Worm (Caenorhabditis elegans): ENCODE measurements around the gene T23B5.3.
A peak's percentile ranks its signal among the peaks of the same experiment; 100 is the strongest.

T23B5.3 gene

DNA sequence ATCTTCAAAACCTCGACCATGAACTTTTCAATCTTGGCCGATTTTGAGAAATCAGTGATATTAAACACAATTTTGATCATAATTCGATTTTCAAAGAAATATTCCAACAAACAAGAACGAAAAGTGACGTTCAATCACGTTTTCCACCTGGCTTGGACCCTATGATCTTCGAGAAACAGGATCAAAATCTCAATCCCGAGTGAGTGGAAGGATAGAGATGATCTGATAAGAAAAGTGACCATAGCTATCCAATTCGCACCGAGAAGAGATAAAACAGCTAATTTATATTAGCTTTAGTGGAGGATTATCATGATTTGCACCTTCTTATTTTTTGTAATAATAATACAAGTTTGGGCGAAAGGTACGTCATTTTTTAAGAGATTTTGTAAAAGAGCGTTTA lies 32.6 kb downstream of the T23B5.3 start, which contains the start of gene T23F6.2:
T23F6.2 (plus strand) TSS at position 251 of the 400 bp plus-strand sequence.
- TF ChIP-seq F13C5.2 (tag; optimal IDR thresholded peaks at IDR 0.05) (no peak), hmbx-1 (tag; optimal IDR thresholded peaks at IDR 0.05) (no peak), tra-4 (tag; optimal IDR thresholded peaks at IDR 0.05) (no peak), flt-1 (GFP tag; IDR thresholded peaks at IDR 0.05) (no peak), hmg-4 (GFP tag; optimal IDR thresholded peaks at IDR 0.05) (no peak), ets-7 (tag; optimal IDR thresholded peaks at IDR 0.05) (no peak), aly-1 (tag; optimal IDR thresholded peaks at IDR 0.05) (no peak), tbx-37 (GFP tag; conservative IDR thresholded peaks at IDR 0.05) (no peak), ama-1 (optimal IDR thresholded peaks at IDR 0.05) (no peak), ceh-36 (tag; optimal IDR thresholded peaks at IDR 0.05) (no peak), scrt-1 (GFP tag; IDR thresholded peaks at IDR 0.05) (no peak), B0310.2 (tag; optimal IDR thresholded peaks at IDR 0.05) (no peak), hnd-1 (tag; optimal IDR thresholded peaks at IDR 0.05) (no peak), tbx-11 (GFP tag; IDR thresholded peaks at IDR 0.05) (no peak)

DNA sequence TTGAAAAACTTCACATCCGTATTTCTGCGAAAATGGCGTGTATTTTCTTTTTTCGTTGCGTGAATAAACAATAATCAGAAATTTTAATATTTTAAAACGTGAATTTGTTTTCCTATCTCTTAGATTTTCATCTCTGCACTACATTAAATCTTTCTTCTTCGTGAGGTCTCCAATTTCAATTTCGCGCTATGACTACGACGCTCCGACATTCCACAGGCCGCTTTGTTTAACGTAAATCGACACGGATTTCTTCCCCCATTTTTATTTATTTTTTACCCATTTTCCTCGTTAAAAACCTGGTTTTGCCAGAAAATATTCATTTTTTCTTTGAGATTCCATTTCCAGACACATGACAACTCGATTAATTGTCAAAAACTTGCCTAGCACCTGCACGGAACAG lies 36.2 kb downstream of the T23B5.3 start, which contains the start of the genes T23F6.3 and rbd-1:
T23F6.3 (minus strand) TSS at position 120 of the 400 bp plus-strand sequence.
rbd-1 (plus strand) TSS at position 346 of the 400 bp plus-strand sequence.
- TF ChIP-seq ets-7 (tag; optimal IDR thresholded peaks at IDR 0.05) (peak; percentile 19), B0310.2 (tag; optimal IDR thresholded peaks at IDR 0.05) (no peak), scrt-1 (GFP tag; IDR thresholded peaks at IDR 0.05) (no peak), F13C5.2 (tag; optimal IDR thresholded peaks at IDR 0.05) (peak; percentile 76), hmbx-1 (tag; optimal IDR thresholded peaks at IDR 0.05) (no peak), tbx-11 (GFP tag; IDR thresholded peaks at IDR 0.05) (0 out of 2 replicates have a peak, but pooled peaks have one; percentile 47), tbx-37 (GFP tag; conservative IDR thresholded peaks at IDR 0.05) (peak; percentile 53; the same call in 1 of the 2 replicates)

DNA sequence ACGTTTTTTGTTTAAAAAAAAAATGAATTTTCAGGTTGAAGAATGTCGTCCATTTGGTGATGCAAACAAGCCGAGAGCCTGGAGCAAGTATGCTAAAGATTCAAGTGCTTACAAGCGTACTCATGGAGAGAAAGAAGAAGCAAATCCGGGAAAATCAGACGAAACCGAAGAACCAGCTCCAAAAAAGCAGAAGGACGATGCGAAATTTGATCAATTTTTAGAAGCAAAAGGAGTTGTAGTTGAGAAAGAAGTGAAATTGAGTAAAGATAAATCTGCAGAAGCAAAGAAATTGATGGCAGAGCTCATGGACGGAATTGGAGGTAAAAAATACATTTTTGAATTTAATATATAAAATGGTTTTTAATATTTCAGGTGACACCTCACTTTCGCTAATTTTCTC lies 36.8 kb downstream of the T23B5.3 start:
- TF ChIP-seq aly-1 (tag; optimal IDR thresholded peaks at IDR 0.05): no peak
- no peak for TF ChIP-seq ceh-13 (GFP tag; optimal IDR thresholded peaks at IDR 0.05)
- TF ChIP-seq sea-1 (GFP tag; conservative IDR thresholded peaks at IDR 0.05): no peak
- TF ChIP-seq pes-1 (GFP tag; IDR thresholded peaks at IDR 0.05): no peak
- no peak for TF ChIP-seq hnd-1 (tag; optimal IDR thresholded peaks at IDR 0.05)
- TF ChIP-seq ets-7 (tag; optimal IDR thresholded peaks at IDR 0.05): no peak
- TF ChIP-seq ceh-36 (tag; optimal IDR thresholded peaks at IDR 0.05): no peak
- no peak for TF ChIP-seq flt-1 (GFP tag; IDR thresholded peaks at IDR 0.05)
- no peak for TF ChIP-seq scrt-1 (GFP tag; IDR thresholded peaks at IDR 0.05)
- TF ChIP-seq tbx-11 (GFP tag; IDR thresholded peaks at IDR 0.05): no peak
- TF ChIP-seq ama-1 (optimal IDR thresholded peaks at IDR 0.05): no peak
- no peak for TF ChIP-seq hmg-4 (GFP tag; optimal IDR thresholded peaks at IDR 0.05)
- TF ChIP-seq tra-4 (tag; optimal IDR thresholded peaks at IDR 0.05): no peak
- TF ChIP-seq F13C5.2 (tag; optimal IDR thresholded peaks at IDR 0.05): no peak

DNA sequence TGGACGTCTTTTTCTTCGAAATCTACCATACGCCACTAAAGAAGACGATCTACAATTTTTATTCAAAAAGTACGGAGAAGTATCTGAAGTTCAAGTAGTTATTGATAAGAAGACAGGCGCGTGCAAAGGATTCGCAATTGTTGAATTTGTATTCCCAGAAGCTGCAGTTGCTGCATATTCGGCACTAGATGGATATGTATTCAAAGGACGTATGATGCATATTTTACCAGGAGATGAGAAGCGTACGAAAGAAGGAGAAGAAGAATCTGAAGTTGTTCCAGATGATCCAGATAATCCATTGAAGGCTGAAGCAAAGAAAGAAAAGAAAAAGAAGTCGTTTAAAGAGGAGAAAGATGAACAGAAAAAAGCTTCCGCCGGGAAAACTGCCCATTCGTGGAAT lies 37.5 kb downstream of the T23B5.3 start:
- TF ChIP-seq sea-1 (GFP tag; conservative IDR thresholded peaks at IDR 0.05) (no peak), ceh-36 (tag; optimal IDR thresholded peaks at IDR 0.05) (no peak), B0310.2 (tag; optimal IDR thresholded peaks at IDR 0.05) (no peak), ceh-13 (GFP tag; optimal IDR thresholded peaks at IDR 0.05) (no peak), tra-4 (tag; optimal IDR thresholded peaks at IDR 0.05) (no peak), ama-1 (optimal IDR thresholded peaks at IDR 0.05) (no peak)

DNA sequence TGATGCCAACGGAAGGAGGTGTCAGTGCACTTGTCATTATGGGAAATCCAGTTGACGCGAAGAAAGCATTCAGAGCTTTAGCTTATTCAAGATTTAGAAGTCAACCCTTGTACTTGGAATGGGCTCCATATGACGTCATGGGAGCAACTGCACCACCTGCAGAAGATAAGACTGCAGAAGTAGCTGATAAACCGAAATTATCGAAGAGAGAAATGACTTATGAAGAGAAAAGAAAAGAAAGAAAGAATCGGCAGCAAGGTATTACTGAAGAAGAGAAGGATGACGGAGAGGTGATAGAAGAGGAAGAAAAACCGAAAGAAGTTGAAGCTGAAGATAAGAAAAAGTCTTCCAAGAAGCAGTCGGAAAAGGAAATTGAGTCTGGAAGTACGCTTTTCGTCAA lies 39.7 kb downstream of the T23B5.3 start:
- TF ChIP-seq tra-4 (tag; optimal IDR thresholded peaks at IDR 0.05) (no peak), hmbx-1 (tag; optimal IDR thresholded peaks at IDR 0.05) (no peak), pes-1 (GFP tag; IDR thresholded peaks at IDR 0.05) (no peak), flt-1 (GFP tag; IDR thresholded peaks at IDR 0.05) (no peak), ceh-13 (GFP tag; optimal IDR thresholded peaks at IDR 0.05) (no peak), F13C5.2 (tag; optimal IDR thresholded peaks at IDR 0.05) (no peak), B0310.2 (tag; optimal IDR thresholded peaks at IDR 0.05) (no peak), hmg-4 (GFP tag; optimal IDR thresholded peaks at IDR 0.05) (no peak), ets-7 (tag; optimal IDR thresholded peaks at IDR 0.05) (no peak), aly-1 (tag; optimal IDR thresholded peaks at IDR 0.05) (no peak), tbx-37 (GFP tag; conservative IDR thresholded peaks at IDR 0.05) (no peak), sea-1 (GFP tag; conservative IDR thresholded peaks at IDR 0.05) (no peak), hnd-1 (tag; optimal IDR thresholded peaks at IDR 0.05) (no peak), ceh-36 (tag; optimal IDR thresholded peaks at IDR 0.05) (no peak)

DNA sequence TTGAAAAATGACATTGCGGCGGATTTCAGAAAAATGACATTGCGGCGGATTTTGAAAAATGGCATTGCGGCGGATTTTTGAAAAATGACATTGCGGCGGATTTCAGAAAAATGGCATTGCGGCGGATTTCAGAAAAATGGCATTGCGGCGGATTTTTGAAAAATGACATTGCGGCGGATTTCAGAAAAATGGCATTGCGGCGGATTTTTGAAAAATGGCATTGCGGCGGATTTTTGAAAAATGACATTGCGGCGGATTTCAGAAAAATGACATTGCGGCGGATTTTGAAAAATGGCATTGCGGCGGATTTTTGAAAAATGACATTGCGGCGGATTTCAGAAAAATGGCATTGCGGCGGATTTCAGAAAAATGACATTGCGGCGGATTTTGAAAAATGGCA lies 42.2 kb downstream of the T23B5.3 start:
- 0 out of 2 replicates have a peak, but pooled peaks have one; percentile 16 for TF ChIP-seq tbx-37 (GFP tag; conservative IDR thresholded peaks at IDR 0.05)
- 0 out of 2 replicates have a peak, but pooled peaks have one; percentile 7 for TF ChIP-seq sea-1 (GFP tag; conservative IDR thresholded peaks at IDR 0.05)
- TF ChIP-seq tbx-11 (GFP tag; IDR thresholded peaks at IDR 0.05): peak; percentile 60; the same call in 1 of the 2 replicates
- 0 out of 2 replicates have a peak, but pooled peaks have one; percentile 14 for TF ChIP-seq pes-1 (GFP tag; IDR thresholded peaks at IDR 0.05)

DNA sequence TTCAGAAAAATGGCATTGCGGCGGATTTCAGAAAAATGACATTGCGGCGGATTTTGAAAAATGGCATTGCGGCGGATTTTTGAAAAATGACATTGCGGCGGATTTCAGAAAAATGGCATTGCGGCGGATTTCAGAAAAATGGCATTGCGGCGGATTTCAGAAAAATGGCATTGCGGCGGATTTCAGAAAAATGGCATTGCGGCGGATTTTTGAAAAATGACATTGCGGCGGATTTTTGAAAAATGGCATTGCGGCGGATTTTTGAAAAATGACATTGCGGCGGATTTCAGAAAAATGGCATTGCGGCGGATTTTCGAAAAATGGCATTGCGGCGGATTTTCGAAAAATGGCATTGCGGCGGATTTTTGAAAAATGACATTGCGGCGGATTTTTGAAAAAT lies 43.0 kb downstream of the T23B5.3 start:
- TF ChIP-seq pes-1 (GFP tag; IDR thresholded peaks at IDR 0.05): 0 out of 2 replicates have a peak, but pooled peaks have one; percentile 30

DNA sequence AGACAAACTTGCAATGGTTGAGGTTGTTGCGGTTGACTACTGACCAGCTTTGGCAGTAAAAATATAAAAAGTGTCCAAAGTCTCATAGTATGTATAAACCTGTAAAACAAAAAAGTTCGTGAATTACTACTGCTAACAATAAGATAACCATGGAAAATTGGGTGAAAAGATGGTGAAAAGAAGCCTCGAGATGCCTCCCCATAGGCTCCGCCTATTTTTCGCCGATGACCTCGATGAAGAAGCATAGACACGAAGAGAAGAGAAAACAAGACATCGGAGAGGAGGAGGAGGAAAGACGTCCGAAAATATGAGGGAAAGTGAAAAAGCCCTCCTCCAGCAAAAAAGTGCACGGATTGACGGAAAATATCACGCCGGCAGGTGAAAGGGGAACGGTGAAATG lies 53.0 kb downstream of the T23B5.3 start, which contains the start of gene T23F6.5:
T23F6.5 (minus strand) TSS at position 101 of the 400 bp plus-strand sequence.
- TF ChIP-seq ceh-13 (GFP tag; optimal IDR thresholded peaks at IDR 0.05) (no peak), scrt-1 (GFP tag; IDR thresholded peaks at IDR 0.05) (no peak), tbx-37 (GFP tag; conservative IDR thresholded peaks at IDR 0.05) (no peak), tra-4 (tag; optimal IDR thresholded peaks at IDR 0.05) (no peak), B0310.2 (tag; optimal IDR thresholded peaks at IDR 0.05) (no peak), ama-1 (optimal IDR thresholded peaks at IDR 0.05) (no peak), sea-1 (GFP tag; conservative IDR thresholded peaks at IDR 0.05) (no peak), tbx-11 (GFP tag; IDR thresholded peaks at IDR 0.05) (no peak), F13C5.2 (tag; optimal IDR thresholded peaks at IDR 0.05) (no peak), pes-1 (GFP tag; IDR thresholded peaks at IDR 0.05) (no peak), aly-1 (tag; optimal IDR thresholded peaks at IDR 0.05) (no peak), flt-1 (GFP tag; IDR thresholded peaks at IDR 0.05) (no peak), hmbx-1 (tag; optimal IDR thresholded peaks at IDR 0.05) (no peak), hnd-1 (tag; optimal IDR thresholded peaks at IDR 0.05) (no peak)
